Fruit fly (Drosophila melanogaster) whole organism, embryonic: ENCODE data around the gene parvin.

Source experiments
- B-H1 ChIP-seq: fragments of 200-800 bp; sonication (Bioruptor generic); IDR thresholded peaks from 3 replicates; pipeline ENCODE4 v1.3.6; 2022; ENCODE audit warnings: missing biosample characterization, missing genetic modification characterization
- CG11093 ChIP-seq: fragments of 200-800 bp; sonication (Bioruptor generic); IDR thresholded peaks from 3 replicates; pipeline ENCODE4 v1.3.6; 2022; ENCODE audit warnings: missing biosample characterization, missing genetic modification characterization
- CG11504 ChIP-seq: fragments of 200-800 bp; sonication (Bioruptor generic); optimal IDR thresholded peaks from 3 replicates; lab custom pipeline; 2019; ENCODE audit warnings: missing biosample characterization, mild to moderate bottlenecking, missing genetic modification characterization, moderate library complexity
- CG12299 ChIP-seq: fragments of 200-800 bp; sonication (Bioruptor generic); optimal IDR thresholded peaks from 2 replicates; lab custom pipeline; 2018; ENCODE audit warnings: missing biosample characterization, mild to moderate bottlenecking, missing genetic modification characterization
- CG13775 ChIP-seq: fragments of 200-800 bp; sonication (Bioruptor generic); optimal IDR thresholded peaks from 3 replicates; lab custom pipeline; 2017; ENCODE audit warnings: missing biosample characterization, mild to moderate bottlenecking, missing genetic modification characterization
- CG1529 ChIP-seq: fragments of 200-800 bp; sonication (Bioruptor generic); optimal IDR thresholded peaks from 3 replicates; lab custom pipeline; 2018; ENCODE audit warnings: missing biosample characterization, missing genetic modification characterization
- CG15696 ChIP-seq: fragments of 200-800 bp; sonication (Bioruptor generic); optimal IDR thresholded peaks from 2 replicates; lab custom pipeline; 2019; ENCODE audit warnings: missing biosample characterization, mild to moderate bottlenecking, missing genetic modification characterization, moderate library complexity
- CG1603 ChIP-seq: fragments of 200-800 bp; sonication (Bioruptor generic); optimal IDR thresholded peaks from 2 replicates; lab custom pipeline; 2019; ENCODE audit warnings: missing biosample characterization, mild to moderate bottlenecking, missing genetic modification characterization, moderate library complexity
- CG17328 ChIP-seq: fragments of 200-800 bp; sonication (Bioruptor generic); IDR thresholded peaks from 2 replicates; pipeline ENCODE4 v1.3.6; 2022; ENCODE audit warnings: missing biosample characterization, missing genetic modification characterization
- CG1792 ChIP-seq: fragments of 200-800 bp; sonication (Bioruptor generic); optimal IDR thresholded peaks from 2 replicates; lab custom pipeline; 2016; ENCODE audit warnings: missing biosample characterization, missing genetic modification characterization
- CG18476 ChIP-seq: fragments of 200-800 bp; sonication (Bioruptor generic); optimal IDR thresholded peaks from 2 replicates; lab custom pipeline; 2016; ENCODE audit warnings: missing biosample characterization, mild to moderate bottlenecking, missing genetic modification characterization
- CG34224 ChIP-seq: fragments of 200-800 bp; sonication (Bioruptor generic); IDR thresholded peaks from 3 replicates; pipeline ENCODE4 v1.3.6; 2022; ENCODE audit warnings: missing biosample characterization, missing genetic modification characterization; ENCODE audit not compliant: partially characterized antibody
- CG34422 ChIP-seq: fragments of 200-800 bp; sonication (Bioruptor generic); IDR thresholded peaks from 3 replicates; pipeline ENCODE4 v1.3.6; 2022; ENCODE audit warnings: missing biosample characterization, missing genetic modification characterization
- CG6689 ChIP-seq: fragments of 200-800 bp; sonication (Bioruptor generic); IDR thresholded peaks from 2 replicates; pipeline ENCODE4 v1.3.6; 2022; ENCODE audit warnings: missing biosample characterization, missing genetic modification characterization
- CG6813 ChIP-seq: fragments of 200-800 bp; sonication (Bioruptor generic); optimal IDR thresholded peaks from 2 replicates; lab custom pipeline; 2017; ENCODE audit warnings: missing biosample characterization, missing genetic modification characterization, mild to moderate bottlenecking, moderate library complexity, missing genetic modification reagents
- CG7928 ChIP-seq: fragments of 200-800 bp; sonication (Bioruptor generic); optimal IDR thresholded peaks from 2 replicates; lab custom pipeline; 2017; ENCODE audit warnings: missing biosample characterization, mild to moderate bottlenecking, missing genetic modification characterization
- CG9797 ChIP-seq: fragments of 200-800 bp; sonication (Bioruptor generic); optimal IDR thresholded peaks from 3 replicates; lab custom pipeline; 2018; ENCODE audit warnings: missing biosample characterization, mild to moderate bottlenecking, missing genetic modification characterization
- CHES-1-like ChIP-seq: fragments of 200-800 bp; sonication (Bioruptor generic); optimal IDR thresholded peaks from 2 replicates; lab custom pipeline; 2016; ENCODE audit warnings: missing biosample characterization, missing genetic modification characterization
- D ChIP-seq, 2 experiments: fragments of 200-800 bp in 1 of 2; fragments of >200 bp in 1 of 2; sonication (Bioruptor generic) in 1 of 2; optimal IDR thresholded peaks; 2 replicates in 1 of 2; 3 replicates in 1 of 2; lab custom pipeline; 2017; ENCODE audit warnings: mild to moderate bottlenecking in 1 of 2, missing biosample characterization in 1 of 2, missing genetic modification characterization in 1 of 2, missing genetic modification reagents in 1 of 2
- Dp ChIP-seq: fragments of 200-800 bp; sonication (Bioruptor generic); optimal IDR thresholded peaks from 2 replicates; lab custom pipeline; 2018; ENCODE audit warnings: missing biosample characterization, mild to moderate bottlenecking, missing genetic modification characterization, moderate library complexity
- Dref ChIP-seq: fragments of 200-800 bp; sonication (Bioruptor generic); IDR thresholded peaks from 2 replicates; pipeline ENCODE4 v1.3.6; 2022; ENCODE audit warnings: missing biosample characterization, missing genetic modification characterization
- Fer1 ChIP-seq: fragments of 200-800 bp; sonication (Bioruptor generic); optimal IDR thresholded peaks from 2 replicates; lab custom pipeline; 2017; ENCODE audit warnings: missing biosample characterization, mild to moderate bottlenecking, missing genetic modification characterization
- H15 ChIP-seq: fragments of 200-800 bp; sonication (Bioruptor generic); IDR thresholded peaks from 3 replicates; pipeline ENCODE4 v1.3.6; 2022; ENCODE audit warnings: missing biosample characterization, missing genetic modification characterization
- HLH4C ChIP-seq: fragments of 200-800 bp; sonication (Bioruptor generic); IDR thresholded peaks from 3 replicates; pipeline ENCODE4 v1.3.6; 2022; ENCODE audit warnings: missing biosample characterization, missing genetic modification characterization; ENCODE audit not compliant: partially characterized antibody
- Hmx ChIP-seq: fragments of 200-800 bp; sonication (Bioruptor generic); optimal IDR thresholded peaks from 2 replicates; lab custom pipeline; 2016; ENCODE audit warnings: missing biosample characterization, missing genetic modification characterization
- MBD-R2 ChIP-seq: fragments of 200-800 bp; sonication (Bioruptor generic); IDR thresholded peaks from 2 replicates; pipeline ENCODE4 v1.3.6; 2022; ENCODE audit warnings: missing biosample characterization, missing genetic modification characterization
- MTF-1 ChIP-seq: fragments of 200-800 bp; sonication (Bioruptor generic); optimal IDR thresholded peaks from 2 replicates; lab custom pipeline; 2018; ENCODE audit warnings: missing biosample characterization, mild to moderate bottlenecking, missing genetic modification characterization, borderline replicate concordance
- Mad ChIP-seq: fragments of 200-800 bp; sonication (Bioruptor generic); optimal IDR thresholded peaks from 2 replicates; lab custom pipeline; 2016; ENCODE audit warnings: missing biosample characterization, missing genetic modification characterization
- Nf-YC ChIP-seq: fragments of 200-800 bp; optimal IDR thresholded peaks from 3 replicates; lab custom pipeline; 2019; ENCODE audit warnings: missing biosample characterization, mild to moderate bottlenecking, missing genetic modification characterization, moderate library complexity
- NfI ChIP-seq: fragments of 200-800 bp; sonication (Bioruptor generic); optimal IDR thresholded peaks from 3 replicates; lab custom pipeline; 2018; ENCODE audit warnings: missing biosample characterization, mild to moderate bottlenecking, missing genetic modification characterization, moderate library complexity
- Sin3A ChIP-seq: fragments of >200 bp; optimal IDR thresholded peaks from 2 replicates; lab custom pipeline; 2018
- Sox102F ChIP-seq: fragments of 200-800 bp; sonication (Bioruptor generic); optimal IDR thresholded peaks from 2 replicates; lab custom pipeline; 2018; ENCODE audit warnings: missing biosample characterization, mild to moderate bottlenecking, missing genetic modification characterization, moderate library complexity
- Sry-δ ChIP-seq: fragments of 200-800 bp; sonication (Bioruptor generic); optimal IDR thresholded peaks from 2 replicates; lab custom pipeline; 2016; ENCODE audit warnings: missing biosample characterization, missing genetic modification characterization
- Tbp ChIP-seq: fragments of >200 bp; optimal IDR thresholded peaks from 2 replicates; lab custom pipeline; 2018; ENCODE audit warnings: missing biosample characterization, missing genetic modification characterization
- Vsx1 ChIP-seq: fragments of 200-800 bp; sonication (Bioruptor generic); optimal IDR thresholded peaks from 2 replicates; lab custom pipeline; 2017; ENCODE audit warnings: missing biosample characterization, mild to moderate bottlenecking, missing genetic modification characterization, missing genetic modification reagents
- Xbp1 ChIP-seq: fragments of 200-800 bp; sonication (Bioruptor generic); optimal IDR thresholded peaks from 3 replicates; lab custom pipeline; 2016; ENCODE audit warnings: missing biosample characterization, mild to moderate bottlenecking, missing genetic modification characterization
- abd-A ChIP-seq: fragments of 200-800 bp; sonication (Bioruptor generic); optimal IDR thresholded peaks from 3 replicates; lab custom pipeline; 2019; ENCODE audit warnings: missing biosample characterization, mild to moderate bottlenecking, missing genetic modification characterization, moderate library complexity
- aop ChIP-seq: fragments of 200-800 bp; sonication (Bioruptor generic); IDR thresholded peaks from 2 replicates; pipeline ENCODE4 v1.3.6; 2022; ENCODE audit warnings: missing biosample characterization, missing genetic modification characterization
- ash1 ChIP-seq: fragments of 200-800 bp; sonication (Bioruptor generic); optimal IDR thresholded peaks from 2 replicates; lab custom pipeline; 2018; ENCODE audit warnings: missing biosample characterization, mild to moderate bottlenecking, missing genetic modification characterization
- bbx ChIP-seq: fragments of 200-800 bp; sonication (Bioruptor generic); IDR thresholded peaks from 2 replicates; pipeline ENCODE4 v1.3.6; 2022; ENCODE audit warnings: missing biosample characterization, missing genetic modification characterization; ENCODE audit not compliant: partially characterized antibody
- bowl ChIP-seq: fragments of 200-800 bp; sonication (Bioruptor generic); IDR thresholded peaks from 2 replicates; pipeline ENCODE4 v1.3.6; 2022; ENCODE audit warnings: missing biosample characterization, missing genetic modification characterization
- chn ChIP-seq: fragments of 200-800 bp; sonication (Bioruptor generic); optimal IDR thresholded peaks from 2 replicates; lab custom pipeline; 2016; ENCODE audit warnings: missing biosample characterization, missing genetic modification characterization
- da ChIP-seq: fragments of 200-800 bp; sonication (Bioruptor generic); optimal IDR thresholded peaks from 2 replicates; lab custom pipeline; 2016; ENCODE audit warnings: missing biosample characterization, missing genetic modification characterization
- fru ChIP-seq: fragments of >200 bp; optimal IDR thresholded peaks from 2 replicates; lab custom pipeline; 2017
- oc ChIP-seq: fragments of 200-800 bp; sonication (Bioruptor generic); optimal IDR thresholded peaks from 2 replicates; lab custom pipeline; 2018; ENCODE audit warnings: missing biosample characterization, mild to moderate bottlenecking, missing genetic modification characterization, moderate library complexity
- otp ChIP-seq: fragments of 200-800 bp; sonication (Bioruptor generic); IDR thresholded peaks from 3 replicates; pipeline ENCODE4, ENCODE4 v1.3.6; 2022; ENCODE audit warnings: missing biosample characterization, missing genetic modification characterization
- pan ChIP-seq, 4 experiments: fragments of >200 bp in 3 of 4; fragments of 200-800 bp in 1 of 4; sonication (Bioruptor generic) in 1 of 4; optimal IDR thresholded peaks in 3 of 4; IDR thresholded peaks in 1 of 4; 2 replicates each; pipeline versions ENCODE4 v1.3.6 to Lab custom; 2017 to 2022; ENCODE audit warnings: missing biosample characterization in 2 of 4, missing genetic modification characterization in 2 of 4, mixed read lengths in 1 of 4
- pb ChIP-seq: fragments of 200-800 bp; sonication (Bioruptor generic); optimal IDR thresholded peaks from 3 replicates; lab custom pipeline; 2016; ENCODE audit warnings: missing biosample characterization, missing genetic modification characterization
- shn ChIP-seq: fragments of 200-800 bp; sonication (Bioruptor generic); optimal IDR thresholded peaks from 3 replicates; lab custom pipeline; 2016; ENCODE audit warnings: missing biosample characterization, missing genetic modification characterization
- tin ChIP-seq: fragments of 200-800 bp; sonication (Bioruptor generic); optimal IDR thresholded peaks from 3 replicates; lab custom pipeline; 2016; ENCODE audit warnings: missing biosample characterization, missing genetic modification characterization

The parvin gene

DNA sequence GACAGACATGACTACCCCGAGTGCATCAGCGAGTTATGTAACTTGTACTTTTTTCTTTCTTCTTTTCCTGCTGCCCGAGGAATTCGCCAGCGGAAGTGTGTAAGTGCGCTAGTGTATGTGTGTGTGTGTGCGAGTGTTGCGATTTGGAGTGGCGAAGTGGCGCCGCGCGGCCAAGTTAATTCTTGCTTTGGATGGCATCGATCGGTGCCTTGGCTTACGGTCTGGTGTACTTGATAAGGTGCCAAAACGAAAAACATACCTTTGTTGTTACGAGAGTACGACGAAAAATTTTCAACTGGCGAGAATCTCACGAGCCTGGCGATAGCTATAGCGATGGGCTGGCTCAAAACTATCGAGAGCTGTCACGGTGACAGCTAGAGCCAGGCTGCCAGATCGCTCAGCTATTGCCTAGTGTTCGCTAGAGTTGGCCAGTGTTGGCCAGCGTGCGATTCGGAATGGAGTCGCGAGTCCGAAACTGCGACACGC, 1.8 kb upstream of the parvin start, which contains the start of the genes CG18809, COX6B, CG33932 and Rpp20 (continued):
- no peak for TF ChIP-seq abd-A
- TF ChIP-seq oc (tag; lab: Kevin White, UChicago): no peak
- peak; percentile 95 for TF ChIP-seq MBD-R2 (GFP tag; lab: Robert Waterston, UW)
- TF ChIP-seq CG1603: peak; percentile 91
- TF ChIP-seq Vsx1: no peak
- no peak for TF ChIP-seq pan (optimal IDR thresholded peaks at IDR 0.05; lab: Kevin White, UChicago)
- TF ChIP-seq pan (GFP tag; optimal IDR thresholded peaks at IDR 0.05 in 1 of 2, IDR thresholded peaks at IDR 0.05 in 1 of 2): peak in 1 of 2 experiments; percentile 59
- TF ChIP-seq CG12299: no peak
- TF ChIP-seq otp (GFP tag; lab: Robert Waterston, UW): no peak
- no peak for TF ChIP-seq CG1529 (GFP tag; lab: Kevin White, UChicago)
- TF ChIP-seq Hmx (GFP tag; lab: Kevin White, UChicago): no peak
- TF ChIP-seq Xbp1: peak; percentile 74
- peak; percentile 37 for TF ChIP-seq CG6813 (GFP tag; lab: Kevin White, UChicago)
- peak; percentile 80 for TF ChIP-seq CG34422 (GFP tag; lab: Robert Waterston, UW)
- TF ChIP-seq Dref (GFP tag; lab: Robert Waterston, UW): peak; percentile 67
- peak; percentile 63 for TF ChIP-seq Sin3A (lab: Kevin White, UChicago)
- peak; percentile 20; the same call in 1 of the 2 replicates for TF ChIP-seq CG6689
- peak; percentile 41 for TF ChIP-seq CG7928 (GFP tag; lab: Kevin White, UChicago)
- peak; percentile 61 for TF ChIP-seq tin (GFP tag; lab: Kevin White, UChicago)
- peak; percentile 88 for TF ChIP-seq HLH4C (GFP tag; lab: Robert Waterston, UW)
- TF ChIP-seq CG13775: peak; percentile 59
- no peak for TF ChIP-seq B-H1 (GFP tag; lab: Robert Waterston, UW)
- peak; percentile 72 for TF ChIP-seq Mad (GFP tag; lab: Kevin White, UChicago)
- no peak for TF ChIP-seq CG11504 (tag; lab: Kevin White, UChicago)
- TF ChIP-seq Fer1 (GFP tag; lab: Kevin White, UChicago): peak; percentile 75
- peak; percentile 67 for TF ChIP-seq shn (GFP tag; lab: Kevin White, UChicago)
- peak; percentile 64 for TF ChIP-seq CG1792
- TF ChIP-seq CG17328 (GFP tag; lab: Robert Waterston, UW): peak; percentile 61
- peak; percentile 68 for TF ChIP-seq NfI
- no peak for TF ChIP-seq ash1 (GFP tag; lab: Kevin White, UChicago)
- no peak for TF ChIP-seq CG15696 (tag; lab: Kevin White, UChicago)
- no peak for TF ChIP-seq bowl (GFP tag; lab: Robert Waterston, UW)
- peak; percentile 44 for TF ChIP-seq Nf-YC
- TF ChIP-seq CG11093 (GFP tag; lab: Robert Waterston, UW): no peak
- peak; percentile 88 for TF ChIP-seq CHES-1-like (GFP tag; lab: Kevin White, UChicago)
- peak; percentile 91 for TF ChIP-seq CG34224 (GFP tag; lab: Robert Waterston, UW)
- no peak for TF ChIP-seq D (optimal IDR thresholded peaks at IDR 0.05; lab: Kevin White, UChicago)
- TF ChIP-seq D (GFP tag; optimal IDR thresholded peaks at IDR 0.05; lab: Kevin White, UChicago): no peak
- TF ChIP-seq Tbp (GFP tag; lab: Kevin White, UChicago): no peak
- no peak for TF ChIP-seq Sox102F (GFP tag; lab: Kevin White, UChicago)
- TF ChIP-seq chn: peak; percentile 39
- TF ChIP-seq bbx (GFP tag; lab: Robert Waterston, UW): peak; percentile 97
- TF ChIP-seq CG18476 (GFP tag; lab: Kevin White, UChicago): no peak
- TF ChIP-seq da (GFP tag; lab: Kevin White, UChicago): peak; percentile 60
- TF ChIP-seq H15 (GFP tag; lab: Robert Waterston, UW): peak; percentile 37; the same call in 1 of the 3 replicates
- peak; percentile 28 for TF ChIP-seq pb (GFP tag; lab: Kevin White, UChicago)
- peak; percentile 100 for TF ChIP-seq Sry-δ
- no peak for TF ChIP-seq fru (lab: Kevin White, UChicago)
- TF ChIP-seq Dp (GFP tag; lab: Kevin White, UChicago): peak; percentile 52
- peak; percentile 50; the same call in 1 of the 2 replicates for TF ChIP-seq aop
- peak; percentile 53 for TF ChIP-seq CG9797
- no peak for TF ChIP-seq MTF-1 (GFP tag; lab: Kevin White, UChicago)
